Worm (Caenorhabditis elegans): ENCODE results near the gene F14F3.5.

ce11 chrX:10542313-10543048, 13.5 kb upstream of the F14F3.5 start, which contains the start of the genes F59F5.3 and F59F5.4:
- TF ChIP-seq ama-1 (optimal IDR thresholded peaks at IDR 0.05) (no peak), ceh-13 (GFP tag; optimal IDR thresholded peaks at IDR 0.05) (no peak), tbx-11 (GFP tag; IDR thresholded peaks at IDR 0.05) (no peak), flt-1 (GFP tag; IDR thresholded peaks at IDR 0.05) (no peak), F13C5.2 (tag; optimal IDR thresholded peaks at IDR 0.05) (no peak), hmbx-1 (tag; optimal IDR thresholded peaks at IDR 0.05) (no peak)

All from whole organism, early embryonic.